Fruit fly (Drosophila melanogaster) whole organism, prepupa: ENCODE measurements around the gene CG33630.

Source experiments
- Blimp-1 ChIP-seq: fragments of 200-800 bp; sonication (Bioruptor generic); optimal IDR thresholded peaks from 3 replicates; lab custom pipeline; 2017; ENCODE audit warnings: missing biosample characterization, missing genetic modification characterization, mild to moderate bottlenecking, moderate library complexity, missing genetic modification reagents
- CG10631 ChIP-seq: fragments of 200-800 bp; sonication (Bioruptor generic); optimal IDR thresholded peaks from 2 replicates; lab custom pipeline; 2016; ENCODE audit warnings: missing biosample characterization, missing genetic modification characterization
- CG10669 ChIP-seq: fragments of 200-800 bp; sonication (Bioruptor generic); optimal IDR thresholded peaks from 3 replicates; lab custom pipeline; 2018; ENCODE audit warnings: missing biosample characterization, mild to moderate bottlenecking, missing genetic modification characterization, moderate library complexity
- CG11294 ChIP-seq: fragments of 200-800 bp; sonication (Bioruptor generic); IDR thresholded peaks from 2 replicates; pipeline ENCODE4 v1.3.6; 2022; ENCODE audit warnings: missing biosample characterization, missing genetic modification characterization
- CG11902 ChIP-seq: fragments of 200-800 bp; sonication (Bioruptor generic); optimal IDR thresholded peaks from 3 replicates; lab custom pipeline; 2016; ENCODE audit warnings: missing biosample characterization, missing genetic modification characterization
- CG15336 ChIP-seq: fragments of 200-800 bp; sonication (Bioruptor generic); IDR thresholded peaks from 2 replicates; pipeline ENCODE4 v1.3.6; 2022; ENCODE audit warnings: missing biosample characterization, missing genetic modification characterization
- CG3032 ChIP-seq: fragments of 200-800 bp; optimal IDR thresholded peaks from 2 replicates; lab custom pipeline; 2019; ENCODE audit warnings: missing biosample characterization, mild to moderate bottlenecking, missing genetic modification characterization, moderate library complexity
- CG31627 ChIP-seq: fragments of 200-800 bp; sonication (Bioruptor generic); optimal IDR thresholded peaks from 3 replicates; lab custom pipeline; 2016; ENCODE audit warnings: missing biosample characterization, missing genetic modification characterization
- CG32006 ChIP-seq: fragments of 200-800 bp; sonication (Bioruptor generic); optimal IDR thresholded peaks from 3 replicates; lab custom pipeline; 2017; ENCODE audit warnings: missing biosample characterization, mild to moderate bottlenecking, missing genetic modification characterization
- CG34406 ChIP-seq: fragments of 200-800 bp; sonication (Bioruptor generic); optimal IDR thresholded peaks from 3 replicates; lab custom pipeline; 2016; ENCODE audit warnings: missing biosample characterization, missing genetic modification characterization
- CG3919 ChIP-seq: fragments of 200-800 bp; sonication (Bioruptor generic); optimal IDR thresholded peaks from 3 replicates; lab custom pipeline; 2016; ENCODE audit warnings: missing biosample characterization, missing genetic modification characterization
- CG4318 ChIP-seq: fragments of 200-800 bp; sonication (Bioruptor generic); optimal IDR thresholded peaks from 3 replicates; lab custom pipeline; 2017; ENCODE audit warnings: missing biosample characterization, mild to moderate bottlenecking, missing genetic modification characterization
- CG6163 ChIP-seq: fragments of 200-800 bp; sonication (Bioruptor generic); IDR thresholded peaks from 3 replicates; pipeline ENCODE4 v1.3.6; 2022; ENCODE audit warnings: missing biosample characterization, missing genetic modification characterization
- CG6792 ChIP-seq: fragments of 200-800 bp; sonication (Bioruptor generic); optimal IDR thresholded peaks from 3 replicates; lab custom pipeline; 2016; ENCODE audit warnings: missing biosample characterization, missing genetic modification characterization
- CG6808 ChIP-seq: fragments of 200-800 bp; sonication (Bioruptor generic); optimal IDR thresholded peaks from 3 replicates; lab custom pipeline; 2017; ENCODE audit warnings: missing biosample characterization, missing genetic modification characterization, mild to moderate bottlenecking, moderate library complexity, missing genetic modification reagents
- CG6854 ChIP-seq: fragments of 200-800 bp; sonication (Bioruptor generic); optimal IDR thresholded peaks from 2 replicates; lab custom pipeline; 2017; ENCODE audit warnings: missing biosample characterization, mild to moderate bottlenecking, missing genetic modification characterization
- CG8119 ChIP-seq: fragments of 200-800 bp; sonication (Bioruptor generic); IDR thresholded peaks from 3 replicates; pipeline ENCODE4 v1.3.6; 2022; ENCODE audit warnings: missing biosample characterization, missing genetic modification characterization
- CG9139 ChIP-seq: fragments of 200-800 bp; sonication (Bioruptor generic); optimal IDR thresholded peaks from 3 replicates; lab custom pipeline; 2017; ENCODE audit warnings: missing biosample characterization, mild to moderate bottlenecking, missing genetic modification characterization
- Eip75B ChIP-seq: fragments of 200-800 bp; sonication (Bioruptor generic); optimal IDR thresholded peaks from 3 replicates; lab custom pipeline; 2016; ENCODE audit warnings: missing biosample characterization, missing genetic modification characterization
- Eip78C ChIP-seq: fragments of 200-800 bp; sonication (Bioruptor generic); peaks from one replicate; lab custom pipeline; 2016; ENCODE audit warnings: missing biosample characterization, missing genetic modification characterization
- Eip93F ChIP-seq: fragments of 200-800 bp; sonication (Bioruptor generic); optimal IDR thresholded peaks from 2 replicates; lab custom pipeline; 2016; ENCODE audit warnings: missing biosample characterization, mild to moderate bottlenecking, missing genetic modification characterization
- Ets21C ChIP-seq: fragments of 200-800 bp; sonication (Bioruptor generic); optimal IDR thresholded peaks from 3 replicates; lab custom pipeline; 2016; ENCODE audit warnings: missing biosample characterization, missing genetic modification characterization
- Ets96B ChIP-seq: fragments of 200-800 bp; optimal IDR thresholded peaks from 2 replicates; lab custom pipeline; 2019; ENCODE audit warnings: missing biosample characterization, mild to moderate bottlenecking, missing genetic modification characterization, moderate library complexity
- Gug ChIP-seq: fragments of 200-800 bp; sonication (Bioruptor generic); IDR thresholded peaks from 2 replicates; pipeline ENCODE4 v1.3.6; 2022; ENCODE audit warnings: missing biosample characterization, missing genetic modification characterization
- Hr39 ChIP-seq: fragments of 200-800 bp; sonication (Bioruptor generic); optimal IDR thresholded peaks from 2 replicates; lab custom pipeline; 2016; ENCODE audit warnings: missing biosample characterization, missing genetic modification characterization
- Hr4 ChIP-seq: fragments of 200-800 bp; sonication (Bioruptor generic); optimal IDR thresholded peaks from 3 replicates; lab custom pipeline; 2016; ENCODE audit warnings: missing biosample characterization, missing genetic modification characterization
- OdsH ChIP-seq: fragments of 200-800 bp; sonication (Bioruptor generic); optimal IDR thresholded peaks from 3 replicates; lab custom pipeline; 2016; ENCODE audit warnings: missing biosample characterization, missing genetic modification characterization
- Sox14 ChIP-seq: fragments of 200-800 bp; sonication (Bioruptor generic); optimal IDR thresholded peaks from 3 replicates; lab custom pipeline; 2016; ENCODE audit warnings: missing biosample characterization, missing genetic modification characterization
- Sox15 ChIP-seq: fragments of 200-800 bp; sonication (Bioruptor generic); optimal IDR thresholded peaks from 3 replicates; lab custom pipeline; 2016; ENCODE audit warnings: missing biosample characterization, missing genetic modification characterization
- achi ChIP-seq: fragments of 200-800 bp; sonication (Bioruptor generic); optimal IDR thresholded peaks from 3 replicates; lab custom pipeline; 2016; ENCODE audit warnings: missing biosample characterization, missing genetic modification characterization
- acj6 ChIP-seq: fragments of 200-800 bp; sonication (Bioruptor generic); optimal IDR thresholded peaks from 3 replicates; lab custom pipeline; 2016; ENCODE audit warnings: missing biosample characterization, missing genetic modification characterization
- cyc ChIP-seq: fragments of 200-800 bp; sonication (Bioruptor generic); optimal IDR thresholded peaks from 3 replicates; lab custom pipeline; 2016; ENCODE audit warnings: missing biosample characterization, missing genetic modification characterization
- dac ChIP-seq: fragments of 200-800 bp; sonication (Bioruptor generic); optimal IDR thresholded peaks from 2 replicates; lab custom pipeline; 2017; ENCODE audit warnings: missing biosample characterization, mild to moderate bottlenecking, missing genetic modification characterization
- esn ChIP-seq: fragments of 200-800 bp; sonication (Bioruptor generic); optimal IDR thresholded peaks from 2 replicates; lab custom pipeline; 2016; ENCODE audit warnings: missing biosample characterization, mild to moderate bottlenecking, missing genetic modification characterization, moderate library complexity
- fd59A ChIP-seq: fragments of 200-800 bp; sonication (Bioruptor generic); optimal IDR thresholded peaks from 2 replicates; lab custom pipeline; 2017; ENCODE audit warnings: missing biosample characterization, mild to moderate bottlenecking, missing genetic modification characterization, missing genetic modification reagents
- fd85E ChIP-seq: fragments of 200-800 bp; sonication (Bioruptor generic); optimal IDR thresholded peaks from 3 replicates; lab custom pipeline; 2016; ENCODE audit warnings: missing biosample characterization, missing genetic modification characterization
- fkh ChIP-seq: fragments of 200-800 bp; sonication (Bioruptor generic); optimal IDR thresholded peaks from 3 replicates; lab custom pipeline; 2017; ENCODE audit warnings: missing biosample characterization, mild to moderate bottlenecking, missing genetic modification characterization, moderate library complexity
- lz ChIP-seq: fragments of 200-800 bp; sonication (Bioruptor generic); optimal IDR thresholded peaks from 3 replicates; lab custom pipeline; 2016; ENCODE audit warnings: missing biosample characterization, missing genetic modification characterization
- net ChIP-seq: fragments of 200-800 bp; sonication (Bioruptor generic); optimal IDR thresholded peaks from 3 replicates; lab custom pipeline; 2016; ENCODE audit warnings: missing biosample characterization, missing genetic modification characterization
- pdm3 ChIP-seq: fragments of 200-800 bp; sonication (Bioruptor generic); optimal IDR thresholded peaks from 3 replicates; lab custom pipeline; 2016; ENCODE audit warnings: missing biosample characterization, missing genetic modification characterization
- salr ChIP-seq, 2 experiments: fragments of 200-800 bp; sonication (Bioruptor generic); optimal IDR thresholded peaks; 3 replicates each; lab custom pipeline; 2016 to 2018; ENCODE audit warnings: missing biosample characterization in 2 of 2, missing genetic modification characterization in 2 of 2, mild to moderate bottlenecking in 1 of 2
- spab ChIP-seq: fragments of 200-800 bp; sonication (Bioruptor generic); optimal IDR thresholded peaks from 2 replicates; lab custom pipeline; 2017; ENCODE audit warnings: missing biosample characterization, mild to moderate bottlenecking, missing genetic modification characterization, missing genetic modification reagents
- svp ChIP-seq: fragments of 200-800 bp; sonication (Bioruptor generic); peaks from one replicate; lab custom pipeline; 2016; ENCODE audit warnings: missing biosample characterization, missing genetic modification characterization
- topi ChIP-seq: fragments of 200-800 bp; sonication (Bioruptor generic); optimal IDR thresholded peaks from 3 replicates; lab custom pipeline; 2016; ENCODE audit warnings: missing biosample characterization, missing genetic modification characterization
- vri ChIP-seq: fragments of 200-800 bp; sonication (Bioruptor generic); optimal IDR thresholded peaks from 3 replicates; lab custom pipeline; 2016; ENCODE audit warnings: missing biosample characterization, mild to moderate bottlenecking, missing genetic modification characterization

Gene CG33630

DNA sequence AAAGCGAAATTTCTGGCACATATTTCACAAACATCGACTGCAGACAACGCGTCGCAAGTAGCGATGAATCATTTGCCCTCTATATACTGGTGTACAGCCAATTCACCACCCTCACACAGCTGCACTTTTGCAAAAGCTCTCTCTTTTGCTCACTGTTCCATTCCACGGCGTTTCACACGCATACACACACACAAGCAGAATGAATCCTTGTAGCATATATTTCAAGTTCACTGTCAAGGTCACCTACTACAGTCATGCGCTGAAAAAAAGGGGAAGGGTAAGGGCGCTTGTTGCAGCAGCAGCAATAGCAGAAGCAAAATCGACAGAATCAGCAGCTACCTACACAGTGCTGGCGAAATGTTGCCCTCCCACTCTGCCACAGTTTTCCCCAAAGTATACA, 18.3 kb downstream of the CG33630 start (continued):
- no peak for TF ChIP-seq CG6808
- TF ChIP-seq CG3032 (tag; lab: Kevin White, UChicago): peak; percentile 6
- TF ChIP-seq Ets21C (GFP tag; lab: Kevin White, UChicago): no peak
- no peak for TF ChIP-seq Sox15
- TF ChIP-seq fd85E (GFP tag; lab: Kevin White, UChicago): no peak
- TF ChIP-seq fd59A: no peak
- TF ChIP-seq esn: no peak
- no peak for TF ChIP-seq CG10669 (GFP tag; lab: Kevin White, UChicago)
- TF ChIP-seq salr (GFP tag; optimal IDR thresholded peaks at IDR 0.05; lab: Kevin White, UChicago): peak in 1 of 2 experiments; percentile 17
- no peak for TF ChIP-seq CG15336
- TF ChIP-seq net: no peak
- TF ChIP-seq Blimp-1 (GFP tag; lab: Kevin White, UChicago): no peak
- no peak for TF ChIP-seq Hr4 (GFP tag; lab: Kevin White, UChicago)
- TF ChIP-seq CG9139 (GFP tag; lab: Kevin White, UChicago): no peak
- peak; percentile 23 for TF ChIP-seq Eip75B (GFP tag; lab: Kevin White, UChicago)
- no peak for TF ChIP-seq CG4318
- no peak for TF ChIP-seq svp (GFP tag; lab: Kevin White, UChicago)
- TF ChIP-seq CG8119: no peak
- no peak for TF ChIP-seq Eip93F (GFP tag; lab: Kevin White, UChicago)
- TF ChIP-seq CG34406 (GFP tag; lab: Kevin White, UChicago): no peak
- TF ChIP-seq spab (GFP tag; lab: Kevin White, UChicago): no peak
- TF ChIP-seq CG6792 (GFP tag; lab: Kevin White, UChicago): no peak
- no peak for TF ChIP-seq CG11902 (GFP tag; lab: Kevin White, UChicago)
- TF ChIP-seq, all 60 proteins: peak for 8

dm6 chr3R:10081469-10082111, 19.2 kb downstream of the CG33630 start:
- TF ChIP-seq Eip75B (GFP tag; lab: Kevin White, UChicago) (no peak), Sox14 (GFP tag; lab: Kevin White, UChicago) (peak; percentile 23), Sox15 (peak; percentile 24), Ets21C (GFP tag; lab: Kevin White, UChicago) (peak; percentile 8), Eip78C (peak; percentile 60), CG6854 (no peak), lz (GFP tag; lab: Kevin White, UChicago) (no peak), CG32006 (GFP tag; lab: Kevin White, UChicago) (peak; percentile 0), svp (GFP tag; lab: Kevin White, UChicago) (peak; percentile 40), dac (GFP tag; lab: Kevin White, UChicago) (no peak), fkh (GFP tag; lab: Kevin White, UChicago) (no peak), CG9139 (GFP tag; lab: Kevin White, UChicago) (no peak), CG3919 (GFP tag; lab: Kevin White, UChicago) (no peak), Ets96B (tag; lab: Kevin White, UChicago) (peak; percentile 19), vri (GFP tag; lab: Kevin White, UChicago) (peak; percentile 42), net (peak; percentile 13), Blimp-1 (GFP tag; lab: Kevin White, UChicago) (no peak), topi (GFP tag; lab: Kevin White, UChicago) (no peak), CG8119 (no peak), Gug (no peak), CG11294 (GFP tag; lab: Robert Waterston, UW) (no peak), CG10631 (GFP tag; lab: Kevin White, UChicago) (peak; percentile 12), CG3032 (tag; lab: Kevin White, UChicago) (peak; percentile 21), Hr39 (GFP tag; lab: Kevin White, UChicago) (peak; percentile 28), CG31627 (GFP tag; lab: Kevin White, UChicago) (peak; percentile 27), cyc (GFP tag; lab: Kevin White, UChicago) (peak; percentile 33), achi (GFP tag; lab: Kevin White, UChicago) (peak; percentile 0), acj6 (GFP tag; lab: Kevin White, UChicago) (peak; percentile 4), Hr4 (GFP tag; lab: Kevin White, UChicago) (peak; percentile 20), OdsH (no peak), pdm3 (GFP tag; lab: Kevin White, UChicago) (no peak), esn (peak; percentile 5), CG6163 (GFP tag; lab: Robert Waterston, UW) (0 out of 3 replicates have a peak, but pooled peaks have one; percentile 31), CG6808 (peak; percentile 10)
- TF ChIP-seq, all 60 proteins: peak for 20
